Worm (Caenorhabditis elegans) whole organism, L4/young adult: ENCODE results near the gene dhrs-4.

Experiments
- dao-5 ChIP-seq: sonication (generic microtip); optimal IDR thresholded peaks from 2 replicates; lab custom pipeline; 2016; ENCODE audit warnings: missing genotype, missing genetic modification characterization, moderate library complexity, missing compliant biosample characterization
- him-1 ChIP-seq: sonication (generic microtip); optimal IDR thresholded peaks from 2 replicates; lab custom pipeline; 2016; ENCODE audit warnings: missing genotype, missing genetic modification reagents, missing genetic modification characterization, missing compliant biosample characterization

DNA sequence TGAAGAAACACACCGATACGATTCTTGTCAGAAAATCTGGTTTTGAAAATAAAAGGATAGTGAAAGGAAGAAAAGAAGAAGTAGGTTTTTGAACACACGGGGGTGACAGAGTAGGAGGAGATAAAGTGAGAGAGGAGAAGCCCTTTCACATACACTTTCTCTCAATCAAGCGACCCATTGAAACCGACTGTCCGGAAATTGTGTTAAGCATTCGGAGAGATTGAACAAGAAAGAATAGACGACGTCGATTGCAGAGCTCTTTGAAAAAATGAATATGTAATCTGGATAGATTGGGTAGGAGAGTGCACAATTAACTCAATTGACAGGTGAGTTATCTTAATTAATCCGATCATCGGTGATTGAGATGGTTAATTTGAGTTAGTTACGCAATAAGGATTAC, 21.1 kb upstream of the dhrs-4 start:
- TF ChIP-seq him-1, result no peak
- TF ChIP-seq dao-5 (tag; lab: Kevin White, UChicago), result no peak
